Worm (Caenorhabditis elegans) whole organism, L4 larva: ENCODE measurements around the gene lact-6.

Experiments used
- dmd-6 ChIP-seq: fragments of 200-800 bp; sonication (Bioruptor generic); IDR thresholded peaks from 2 replicates; pipeline ENCODE4 v1.3.6; 2022; ENCODE audit warnings: missing genetic modification reagents, missing genetic modification characterization, missing compliant biosample characterization
- skn-1 ChIP-seq: fragments of 150-350 bp; optimal IDR thresholded peaks from 2 replicates; lab custom pipeline; 2014; ENCODE audit warnings: missing biosample characterization, missing genetic modification characterization

DNA sequence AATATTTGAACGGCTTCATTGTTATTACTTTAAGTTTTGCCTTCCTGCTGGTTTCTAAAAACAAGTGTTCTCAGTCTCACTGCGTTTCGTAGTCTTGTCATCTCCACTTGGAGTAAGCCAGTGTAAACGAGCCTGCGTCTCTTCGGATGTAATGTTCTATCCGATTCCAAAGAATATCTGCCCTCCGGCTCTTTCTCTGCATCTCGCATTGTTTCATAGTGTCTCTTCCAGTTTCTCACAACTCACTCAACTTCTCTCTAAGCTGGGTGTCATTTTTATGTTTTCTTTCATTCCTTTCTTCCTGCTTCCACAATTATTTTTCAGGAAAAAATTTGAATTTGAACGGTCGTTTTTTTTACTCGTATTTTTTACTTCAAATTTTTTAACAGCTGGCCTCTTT, 4.2 kb downstream of the lact-6 start:
- TF ChIP-seq skn-1 (no peak), dmd-6 (GFP tag; lab: Robert Waterston, UW) (no peak)
